Fruit fly (Drosophila melanogaster): Measurements from ENCODE around the gene CG6983.

The CG6983 gene

DNA sequence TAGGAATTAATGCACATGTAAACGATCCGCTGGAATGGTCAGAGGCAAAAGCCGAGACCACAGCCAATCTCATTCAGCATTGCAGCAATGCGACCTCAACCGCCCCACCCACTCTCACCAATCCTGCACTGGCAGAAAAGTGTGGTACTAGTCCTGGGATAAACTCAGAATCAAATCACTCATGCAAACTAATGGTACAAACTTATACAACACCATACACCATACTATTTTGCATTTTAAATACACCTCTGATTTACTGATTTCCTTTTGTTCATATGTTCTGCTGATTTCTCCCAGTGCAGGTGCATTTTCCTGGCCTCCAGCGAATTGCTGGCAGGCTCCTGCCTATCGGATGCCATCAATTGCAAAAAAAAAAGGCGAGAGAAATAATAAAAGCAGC lies 30.2 kb downstream of the CG6983 start:
- no peak for TF ChIP-seq ovo (GFP tag; optimal IDR thresholded peaks at IDR 0.05)
- no peak for TF ChIP-seq CG7045 (GFP tag; optimal IDR thresholded peaks at IDR 0.05)
- no peak for TF ChIP-seq bab1 (GFP tag; optimal IDR thresholded peaks at IDR 0.05)
- no peak for TF ChIP-seq CG11617 (GFP tag; optimal IDR thresholded peaks at IDR 0.05)
- TF ChIP-seq Hr96 (GFP tag; optimal IDR thresholded peaks at IDR 0.05) = no peak
- TF ChIP-seq cic (GFP tag; optimal IDR thresholded peaks at IDR 0.05) = no peak
- TF ChIP-seq cnc (optimal IDR thresholded peaks at IDR 0.05) = no peak
- no peak for TF ChIP-seq Clk (GFP tag; optimal IDR thresholded peaks at IDR 0.05)
- TF ChIP-seq CG33017 (tag; optimal IDR thresholded peaks at IDR 0.05) = no peak
- TF ChIP-seq CG12768 (GFP tag; optimal IDR thresholded peaks at IDR 0.05) = no peak
- no peak for TF ChIP-seq CG7101 (tag; optimal IDR thresholded peaks at IDR 0.05)
- no peak for TF ChIP-seq Mnt (GFP tag; optimal IDR thresholded peaks at IDR 0.05)
- TF ChIP-seq CG14711 (tag; optimal IDR thresholded peaks at IDR 0.05) = no peak
- no peak for TF ChIP-seq pad (GFP tag; optimal IDR thresholded peaks at IDR 0.05)

- peak; percentile 41 for TF ChIP-seq ovo (GFP tag; optimal IDR thresholded peaks at IDR 0.05)
- TF ChIP-seq CG14711 (tag; optimal IDR thresholded peaks at IDR 0.05) = no peak
Measured at dm6 chr3L:8412725-8413124, 36.5 kb downstream of the CG6983 start, which contains the start of the genes Oseg1 and mtrm. Oseg1 (minus strand) TSS chr3L:8412825. mtrm (plus strand) TSS chr3L:8413012.

- no peak for TF ChIP-seq cic (GFP tag; optimal IDR thresholded peaks at IDR 0.05)
- no peak for TF ChIP-seq pad (GFP tag; optimal IDR thresholded peaks at IDR 0.05)
- peak; percentile 1 for TF ChIP-seq CG11617 (GFP tag; optimal IDR thresholded peaks at IDR 0.05)
- TF ChIP-seq bab1 (GFP tag; optimal IDR thresholded peaks at IDR 0.05) = no peak
- TF ChIP-seq Hr96 (GFP tag; optimal IDR thresholded peaks at IDR 0.05) = no peak
- no peak for TF ChIP-seq CG33017 (tag; optimal IDR thresholded peaks at IDR 0.05)
- TF ChIP-seq CG1620 (GFP tag; optimal IDR thresholded peaks at IDR 0.05) = no peak
- TF ChIP-seq CG7101 (tag; optimal IDR thresholded peaks at IDR 0.05) = peak; percentile 15
- no peak for TF ChIP-seq cnc (optimal IDR thresholded peaks at IDR 0.05)
- no peak for TF ChIP-seq tj (GFP tag; optimal IDR thresholded peaks at IDR 0.05)
- peak; percentile 8 for TF ChIP-seq ovo (GFP tag; optimal IDR thresholded peaks at IDR 0.05)
- TF ChIP-seq CG12768 (GFP tag; optimal IDR thresholded peaks at IDR 0.05) = no peak
- TF ChIP-seq CG7045 (GFP tag; optimal IDR thresholded peaks at IDR 0.05) = no peak
- TF ChIP-seq kay (GFP tag; ENCODE audit: borderline replicate concordance) = no peak
- no peak for TF ChIP-seq toe (GFP tag; optimal IDR thresholded peaks at IDR 0.05)
- TF ChIP-seq Crg-1 (GFP tag; optimal IDR thresholded peaks at IDR 0.05) = no peak
- peak; percentile 12 for TF ChIP-seq Mnt (GFP tag; optimal IDR thresholded peaks at IDR 0.05)
- TF ChIP-seq CG5204 (GFP tag; optimal IDR thresholded peaks at IDR 0.05) = no peak
- peak; percentile 21 for TF ChIP-seq CG14711 (tag; optimal IDR thresholded peaks at IDR 0.05)
- no peak for TF ChIP-seq Clk (GFP tag; optimal IDR thresholded peaks at IDR 0.05)
Measured at dm6 chr3L:8411439-8411897, 37.7 kb downstream of the CG6983 start, which contains the start of gene Exo70. Exo70 (plus strand) TSS chr3L:8411851.

DNA sequence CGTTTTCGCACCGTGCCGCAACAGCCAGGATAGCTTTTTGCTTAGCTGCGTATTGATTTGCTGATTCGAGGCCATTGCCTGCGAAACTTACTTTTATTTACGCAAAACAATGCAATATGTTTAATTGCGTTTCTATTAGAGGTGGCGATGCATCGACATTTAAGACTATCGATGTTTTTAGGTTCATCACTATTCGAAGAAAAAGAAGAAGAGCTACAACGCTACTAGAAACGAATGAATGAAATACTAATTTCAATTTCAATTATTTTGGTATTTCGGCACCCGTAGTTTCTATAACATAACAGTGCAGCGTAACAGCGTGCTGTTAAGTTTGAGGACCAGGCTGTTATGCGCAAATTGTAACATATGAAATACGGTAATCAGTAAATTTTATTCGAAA lies 44.1 kb downstream of the CG6983 start, which contains the start of the genes Tpt, mkg-p and CG13667:
Tpt (minus strand) TSS at position 155 of the 400 bp plus-strand sequence.
mkg-p (minus strand) TSS at position 155 of the 400 bp plus-strand sequence.
CG13667 (plus strand) TSS at position 332 of the 400 bp plus-strand sequence.
- TF ChIP-seq CG7045 (GFP tag; optimal IDR thresholded peaks at IDR 0.05) (no peak), Crg-1 (GFP tag; optimal IDR thresholded peaks at IDR 0.05) (no peak), Clk (GFP tag; optimal IDR thresholded peaks at IDR 0.05) (no peak), pad (GFP tag; optimal IDR thresholded peaks at IDR 0.05) (no peak), Mnt (GFP tag; optimal IDR thresholded peaks at IDR 0.05) (peak; percentile 43), ovo (GFP tag; optimal IDR thresholded peaks at IDR 0.05) (no peak), Hr96 (GFP tag; optimal IDR thresholded peaks at IDR 0.05) (no peak), tj (GFP tag; optimal IDR thresholded peaks at IDR 0.05) (no peak), CG7101 (tag; optimal IDR thresholded peaks at IDR 0.05) (no peak), cnc (optimal IDR thresholded peaks at IDR 0.05) (no peak), bab1 (GFP tag; optimal IDR thresholded peaks at IDR 0.05) (peak; percentile 52), cic (GFP tag; optimal IDR thresholded peaks at IDR 0.05) (peak; percentile 55)

- TF ChIP-seq tj (GFP tag; optimal IDR thresholded peaks at IDR 0.05) (peak; percentile 95), Mnt (GFP tag; optimal IDR thresholded peaks at IDR 0.05) (no peak), kay (GFP tag; ENCODE audit: borderline replicate concordance) (peak; percentile 21), CG33017 (tag; optimal IDR thresholded peaks at IDR 0.05) (peak; percentile 85), CG5204 (GFP tag; optimal IDR thresholded peaks at IDR 0.05) (peak; percentile 48), Crg-1 (GFP tag; optimal IDR thresholded peaks at IDR 0.05) (peak; percentile 60), CG14711 (tag; optimal IDR thresholded peaks at IDR 0.05) (peak; percentile 86), cic (GFP tag; optimal IDR thresholded peaks at IDR 0.05) (peak; percentile 36), CG7101 (tag; optimal IDR thresholded peaks at IDR 0.05) (peak; percentile 87), ovo (GFP tag; optimal IDR thresholded peaks at IDR 0.05) (no peak), Hr96 (GFP tag; optimal IDR thresholded peaks at IDR 0.05) (no peak), CG12768 (GFP tag; optimal IDR thresholded peaks at IDR 0.05) (peak; percentile 74), CG7045 (GFP tag; optimal IDR thresholded peaks at IDR 0.05) (peak; percentile 13), cnc (optimal IDR thresholded peaks at IDR 0.05) (no peak), Clk (GFP tag; optimal IDR thresholded peaks at IDR 0.05) (no peak), CG11617 (GFP tag; optimal IDR thresholded peaks at IDR 0.05) (peak; percentile 68), bab1 (GFP tag; optimal IDR thresholded peaks at IDR 0.05) (peak; percentile 96), toe (GFP tag; optimal IDR thresholded peaks at IDR 0.05) (no peak), pad (GFP tag; optimal IDR thresholded peaks at IDR 0.05) (peak; percentile 71), CG1620 (GFP tag; optimal IDR thresholded peaks at IDR 0.05) (peak; percentile 48)
Measured at dm6 chr3L:8398763-8399445, 50.3 kb downstream of the CG6983 start.

- TF ChIP-seq CG7101 (tag; optimal IDR thresholded peaks at IDR 0.05) (no peak), tj (GFP tag; optimal IDR thresholded peaks at IDR 0.05) (peak; percentile 95), Hr96 (GFP tag; optimal IDR thresholded peaks at IDR 0.05) (no peak), CG33017 (tag; optimal IDR thresholded peaks at IDR 0.05) (no peak), CG1620 (GFP tag; optimal IDR thresholded peaks at IDR 0.05) (no peak)
Measured at dm6 chr3L:8396187-8396586, 53.0 kb downstream of the CG6983 start.

Data from whole organism, adult.